Worm (Caenorhabditis elegans) whole organism, L4 larva: ENCODE results near the gene dmd-4.

Experiments used
- F26F4.8 ChIP-seq: fragments of 200-800 bp; sonication (Bioruptor generic); conservative IDR thresholded peaks from 2 replicates; pipeline ENCODE4 v1.3.6; 2022; ENCODE audit warnings: missing genetic modification characterization, missing compliant biosample characterization
- T20F7.1 ChIP-seq: fragments of 200-800 bp; sonication (Bioruptor generic); optimal IDR thresholded peaks from 2 replicates; lab custom pipeline; 2018; ENCODE audit warnings: mild to moderate bottlenecking, missing genetic modification characterization, missing compliant biosample characterization
- T26A8.4 ChIP-seq: fragments of 200-800 bp; sonication (Bioruptor generic); IDR thresholded peaks from 2 replicates; pipeline ENCODE4 v1.3.6; 2022; ENCODE audit warnings: missing genetic modification characterization, missing compliant biosample characterization
- Y105C5A.15 ChIP-seq: fragments of 200-800 bp; sonication (Bioruptor generic); IDR thresholded peaks from 2 replicates; pipeline ENCODE4 v1.3.6; 2022; ENCODE audit warnings: missing genetic modification characterization, missing compliant biosample characterization
- Y5F2A.4 ChIP-seq: fragments of 200-800 bp; sonication (Bioruptor generic); optimal IDR thresholded peaks from 2 replicates; lab custom pipeline; 2018; ENCODE audit warnings: mild to moderate bottlenecking, missing genetic modification characterization, missing compliant biosample characterization
- Y75B8A.6 ChIP-seq: fragments of 200-800 bp; sonication (Bioruptor generic); IDR thresholded peaks from 2 replicates; pipeline ENCODE4 v1.3.6; 2022; ENCODE audit warnings: missing genetic modification reagents, missing genetic modification characterization, missing compliant biosample characterization
- aha-1 ChIP-seq: fragments of 150-350 bp; peaks from one replicate; lab custom pipeline; 2014; ENCODE audit warnings: missing biosample characterization, missing genetic modification characterization
- ama-1 ChIP-seq: fragments of 150-350 bp; optimal IDR thresholded peaks from 2 replicates; lab custom pipeline; 2014; ENCODE audit warnings: inconsistent platforms, mixed read lengths
- attf-4 ChIP-seq: sonication (generic microtip); optimal IDR thresholded peaks from 3 replicates; lab custom pipeline; 2017; ENCODE audit warnings: missing biosample characterization, missing genetic modification characterization
- ceh-28 ChIP-seq: fragments of 150-350 bp; optimal IDR thresholded peaks from 2 replicates; lab custom pipeline; 2014; ENCODE audit warnings: missing biosample characterization, missing genetic modification reagents, missing genetic modification characterization
- ceh-44 ChIP-seq: fragments of 200-800 bp; sonication (Bioruptor generic); IDR thresholded peaks from 2 replicates; pipeline ENCODE4 v1.3.6; 2022; ENCODE audit warnings: missing genetic modification reagents, missing genetic modification characterization, missing compliant biosample characterization
- ceh-62 ChIP-seq: sonication (generic microtip); optimal IDR thresholded peaks from 2 replicates; lab custom pipeline; 2017; ENCODE audit warnings: missing biosample characterization, missing genetic modification characterization
- ces-1 ChIP-seq: fragments of 150-350 bp; sonication (generic microtip); optimal IDR thresholded peaks from 4 replicates; lab custom pipeline; 2014; ENCODE audit warnings: missing biosample characterization, missing genetic modification reagents, missing genetic modification characterization
- cey-2 ChIP-seq: sonication (generic microtip); optimal IDR thresholded peaks from 3 replicates; lab custom pipeline; 2017; ENCODE audit warnings: missing genetic modification characterization, mild to moderate bottlenecking, missing compliant biosample characterization, antibody characterized with exemption, borderline replicate concordance; ENCODE audit not compliant: insufficient read depth
- ctbp-1 ChIP-seq: fragments of 200-800 bp; sonication (Bioruptor generic); IDR thresholded peaks from 2 replicates; pipeline ENCODE4 v1.3.6; 2022; ENCODE audit warnings: missing genetic modification reagents, missing genetic modification characterization, missing compliant biosample characterization
- daf-16 ChIP-seq, 3 experiments: sonication (generic microtip); optimal IDR thresholded peaks; 2 replicates each; lab custom pipeline; 2016 to 2017; ENCODE audit warnings: missing genetic modification characterization in 3 of 3, missing genetic modification reagents in 3 of 3, mild to moderate bottlenecking in 2 of 3, missing compliant biosample characterization in 2 of 3, missing biosample characterization in 1 of 3, moderate library complexity in 1 of 3
- daf-19 ChIP-seq: fragments of 200-800 bp; sonication (Bioruptor generic); conservative IDR thresholded peaks from 2 replicates; pipeline ENCODE4 v1.3.6; 2022; ENCODE audit warnings: missing genetic modification characterization, missing compliant biosample characterization
- daf-8 ChIP-seq: fragments of 200-800 bp; sonication (Bioruptor generic); IDR thresholded peaks from 2 replicates; pipeline ENCODE4 v1.3.6; 2022; ENCODE audit warnings: missing genetic modification characterization, missing compliant biosample characterization
- dmd-9 ChIP-seq: fragments of 200-800 bp; sonication (Bioruptor generic); IDR thresholded peaks from 2 replicates; pipeline ENCODE4 v1.3.6; 2022; ENCODE audit warnings: missing genetic modification reagents, missing genetic modification characterization, missing compliant biosample characterization
- egl-27 ChIP-seq: sonication (generic microtip); optimal IDR thresholded peaks from 3 replicates; lab custom pipeline; 2017; ENCODE audit warnings: missing biosample characterization, missing genetic modification reagents, missing genetic modification characterization
- fkh-10 ChIP-seq: fragments of 150-350 bp; optimal IDR thresholded peaks from 2 replicates; lab custom pipeline; 2014; ENCODE audit warnings: missing biosample characterization, missing genetic modification reagents, missing genetic modification characterization
- jun-1 ChIP-seq: fragments of 150-350 bp; optimal IDR thresholded peaks from 2 replicates; lab custom pipeline; 2014; ENCODE audit warnings: missing biosample characterization, missing genetic modification reagents, missing genetic modification characterization
- lin-15B ChIP-seq: fragments of 150-350 bp; sonication (generic microtip); optimal IDR thresholded peaks from 3 replicates; lab custom pipeline; 2014; ENCODE audit warnings: missing biosample characterization, missing genetic modification characterization
- lir-3 ChIP-seq: sonication (generic microtip); optimal IDR thresholded peaks from 2 replicates; lab custom pipeline; 2016; ENCODE audit warnings: mild to moderate bottlenecking, missing genetic modification characterization, missing compliant biosample characterization
- lsy-2 ChIP-seq, 2 experiments: fragments of 150-350 bp in 1 of 2; sonication (generic microtip) in 1 of 2; optimal IDR thresholded peaks; 2 replicates each; lab custom pipeline; 2014 to 2017; ENCODE audit warnings: missing biosample characterization in 2 of 2, missing genetic modification characterization in 2 of 2
- madf-5 ChIP-seq, 2 experiments: fragments of 200-800 bp; sonication (Bioruptor generic); IDR thresholded peaks; 2 replicates each; pipeline ENCODE4 v1.3.6; 2022; ENCODE audit warnings: missing compliant biosample characterization in 2 of 2, missing genetic modification characterization in 2 of 2
- mes-2 ChIP-seq: sonication (generic microtip); optimal IDR thresholded peaks from 2 replicates; lab custom pipeline; 2016; ENCODE audit warnings: missing genotype, mild to moderate bottlenecking, missing genetic modification characterization, missing compliant biosample characterization; ENCODE audit not compliant: poor library complexity, severe bottlenecking
- mxl-3 ChIP-seq: fragments of 200-800 bp; sonication (Bioruptor generic); optimal IDR thresholded peaks from 2 replicates; lab custom pipeline; 2018; ENCODE audit warnings: mild to moderate bottlenecking, missing genetic modification characterization, missing compliant biosample characterization
- nhr-10 ChIP-seq: fragments of 150-350 bp; optimal IDR thresholded peaks from 2 replicates; lab custom pipeline; 2014; ENCODE audit warnings: missing biosample characterization, missing genetic modification characterization
- nhr-102 ChIP-seq: sonication (generic microtip); optimal IDR thresholded peaks from 2 replicates; lab custom pipeline; 2016; ENCODE audit warnings: mild to moderate bottlenecking, missing genetic modification characterization, moderate library complexity, missing compliant biosample characterization
- nhr-111 ChIP-seq: fragments of 200-800 bp; sonication (Bioruptor generic); optimal IDR thresholded peaks from 2 replicates; lab custom pipeline; 2018; ENCODE audit warnings: mild to moderate bottlenecking, missing genetic modification characterization, missing compliant biosample characterization
- nhr-25 ChIP-seq: sonication (generic microtip); optimal IDR thresholded peaks from 2 replicates; lab custom pipeline; 2017; ENCODE audit warnings: missing genetic modification characterization, mild to moderate bottlenecking, missing compliant biosample characterization, antibody characterized with exemption, moderate library complexity, borderline replicate concordance; ENCODE audit not compliant: insufficient read depth
- nhr-28 ChIP-seq: fragments of 150-350 bp; optimal IDR thresholded peaks from 2 replicates; lab custom pipeline; 2014; ENCODE audit warnings: missing biosample characterization, missing genetic modification characterization
- nhr-42 ChIP-seq: fragments of 200-800 bp; sonication (Bioruptor generic); IDR thresholded peaks from 2 replicates; pipeline ENCODE4 v1.3.6; 2022; ENCODE audit warnings: missing genetic modification characterization, missing compliant biosample characterization
- nhr-48 ChIP-seq: sonication (generic microtip); optimal IDR thresholded peaks from 2 replicates; lab custom pipeline; 2016; ENCODE audit warnings: mild to moderate bottlenecking, missing genetic modification characterization, missing compliant biosample characterization
- nhr-6 ChIP-seq: fragments of 150-350 bp; optimal IDR thresholded peaks from 2 replicates; lab custom pipeline; 2014; ENCODE audit warnings: missing biosample characterization, missing genetic modification characterization
- pha-4 ChIP-seq, 2 experiments: fragments of 150-350 bp in 1 of 2; fragments of 200-800 bp in 1 of 2; sonication (Bioruptor generic) in 1 of 2; IDR thresholded peaks in 1 of 2; optimal IDR thresholded peaks in 1 of 2; 2 replicates each; pipeline versions ENCODE4 v1.3.6 to Lab custom; 2014 to 2022; ENCODE audit warnings: missing genetic modification characterization in 2 of 2, missing genetic modification reagents in 2 of 2, missing biosample characterization in 1 of 2, missing compliant biosample characterization in 1 of 2
- php-3 ChIP-seq: fragments of 200-800 bp; sonication (Bioruptor generic); IDR thresholded peaks from 2 replicates; pipeline ENCODE4 v1.3.6; 2022; ENCODE audit warnings: missing genetic modification reagents, missing genetic modification characterization, missing compliant biosample characterization
- saeg-2 ChIP-seq: fragments of 200-800 bp; sonication (Bioruptor generic); IDR thresholded peaks from 2 replicates; pipeline ENCODE4 v1.3.6; 2022; ENCODE audit warnings: missing genetic modification reagents, missing genetic modification characterization, missing compliant biosample characterization
- skn-1 ChIP-seq: fragments of 150-350 bp; optimal IDR thresholded peaks from 2 replicates; lab custom pipeline; 2014; ENCODE audit warnings: missing biosample characterization, missing genetic modification characterization
- spr-3 ChIP-seq: fragments of 200-800 bp; sonication (Bioruptor generic); optimal IDR thresholded peaks from 2 replicates; lab custom pipeline; 2018; ENCODE audit warnings: mild to moderate bottlenecking, missing genetic modification characterization, missing compliant biosample characterization
- tra-1 ChIP-seq: fragments of 200-800 bp; sonication (Bioruptor generic); IDR thresholded peaks from 2 replicates; pipeline ENCODE4 v1.3.6; 2022; ENCODE audit warnings: missing genetic modification reagents, missing genetic modification characterization, missing compliant biosample characterization
- unc-39 ChIP-seq: sonication (generic microtip); optimal IDR thresholded peaks from 2 replicates; lab custom pipeline; 2017; ENCODE audit warnings: missing biosample characterization, missing genetic modification characterization
- zag-1 ChIP-seq: fragments of 150-350 bp; optimal IDR thresholded peaks from 2 replicates; lab custom pipeline; 2014; ENCODE audit warnings: missing biosample characterization, missing genetic modification characterization
- zfp-3 ChIP-seq: fragments of 200-800 bp; sonication (Bioruptor generic); conservative IDR thresholded peaks from 2 replicates; pipeline ENCODE4 v1.3.6; 2022; ENCODE audit warnings: missing genetic modification reagents, missing genetic modification characterization, missing compliant biosample characterization
- ztf-11 ChIP-seq: fragments of 150-350 bp; optimal IDR thresholded peaks from 2 replicates; lab custom pipeline; 2014; ENCODE audit warnings: missing biosample characterization, missing genetic modification characterization

Gene dmd-4

ce11 chrX:14844481-14844880 lies 17.2 kb downstream of the dmd-4 start (continued):
- no peak for TF ChIP-seq unc-39 (tag; lab: Kevin White, UChicago)

- TF ChIP-seq T20F7.1 (GFP tag; lab: Kevin White, UChicago): no peak
- no peak for TF ChIP-seq daf-16 (GFP tag; optimal IDR thresholded peaks at IDR 0.05; lab: Kevin White, UChicago)
- peak; percentile 15 for TF ChIP-seq daf-16 (tag; optimal IDR thresholded peaks at IDR 0.05; lab: Kevin White, UChicago)
- peak; percentile 96 for TF ChIP-seq aha-1 (tag; lab: Kevin White, UChicago)
- TF ChIP-seq pha-4 (GFP tag; IDR thresholded peaks at IDR 0.05; lab: Robert Waterston, UW): no peak
- TF ChIP-seq pha-4 (tag; optimal IDR thresholded peaks at IDR 0.05; lab: Kevin White, UChicago): peak; percentile 77
These were observed 18.7 kb downstream of the dmd-4 start for ce11 chrX:14842846-14843369.

ce11 chrX:14841030-14841429 lies 20.6 kb downstream of the dmd-4 start:
- TF ChIP-seq attf-4 (tag; lab: Kevin White, UChicago) (no peak), php-3 (GFP tag; lab: Robert Waterston, UW) (no peak), Y5F2A.4 (GFP tag; lab: Kevin White, UChicago) (no peak), dmd-9 (no peak), aha-1 (tag; lab: Kevin White, UChicago) (peak; percentile 99), lir-3 (tag; lab: Kevin White, UChicago) (no peak), mes-2 (tag; lab: Kevin White, UChicago) (peak; percentile 84), ama-1 (peak; percentile 10), nhr-102 (no peak), zag-1 (tag; lab: Kevin White, UChicago) (no peak), nhr-6 (tag; lab: Kevin White, UChicago) (peak; percentile 75), F26F4.8 (no peak), ceh-44 (GFP tag; lab: Robert Waterston, UW) (no peak), jun-1 (tag; lab: Kevin White, UChicago) (peak; percentile 60), saeg-2 (GFP tag; lab: Robert Waterston, UW) (0 out of 2 replicates have a peak, but pooled peaks have one; percentile 22), madf-5 (GFP tag; IDR thresholded peaks at IDR 0.05; lab: Robert Waterston, UW) (no peak), T26A8.4 (GFP tag; lab: Robert Waterston, UW) (no peak), nhr-10 (tag; lab: Kevin White, UChicago) (no peak), daf-8 (GFP tag; lab: Robert Waterston, UW) (no peak), T20F7.1 (GFP tag; lab: Kevin White, UChicago) (peak; percentile 60), unc-39 (tag; lab: Kevin White, UChicago) (no peak), ctbp-1 (GFP tag; lab: Robert Waterston, UW) (peak; percentile 92), lsy-2 (tag; optimal IDR thresholded peaks at IDR 0.05; lab: Kevin White, UChicago) (peak; percentile 68 to 86), spr-3 (GFP tag; lab: Kevin White, UChicago) (no peak), egl-27 (peak; percentile 63), nhr-111 (GFP tag; lab: Kevin White, UChicago) (no peak), skn-1 (no peak), ces-1 (GFP tag; lab: Kevin White, UChicago) (peak; percentile 24), daf-19 (GFP tag; lab: Robert Waterston, UW) (no peak), Y105C5A.15 (no peak), lin-15B (no peak), mxl-3 (GFP tag; lab: Kevin White, UChicago) (peak; percentile 74), tra-1 (GFP tag; lab: Robert Waterston, UW) (no peak), ceh-62 (tag; lab: Kevin White, UChicago) (no peak), nhr-28 (tag; lab: Kevin White, UChicago) (peak; percentile 90), fkh-10 (GFP tag; lab: Kevin White, UChicago) (peak; percentile 94), nhr-25 (tag; lab: Kevin White, UChicago) (peak; percentile 38), zfp-3 (no peak), nhr-42 (GFP tag; lab: Robert Waterston, UW) (0 out of 2 replicates have a peak, but pooled peaks have one; percentile 18), Y75B8A.6 (GFP tag; lab: Robert Waterston, UW) (no peak), cey-2 (tag; lab: Kevin White, UChicago) (no peak), ceh-28 (tag; lab: Kevin White, UChicago) (no peak), ztf-11 (tag; lab: Kevin White, UChicago) (no peak), nhr-48 (tag; lab: Kevin White, UChicago) (peak; percentile 67)
